Fruit fly (Drosophila melanogaster): ENCODE results near the gene CG45012.
A peak's percentile ranks its signal among the peaks of the same experiment; 100 is the strongest.

Gene CG45012

dm6 chr2L:11813665-11814087 is 20.7 kb upstream of the CG45012 start, which contains the start of gene CycY (continued):
- TF ChIP-seq B-H2 (GFP tag; optimal IDR thresholded peaks at IDR 0.05) (no peak), CG4404 (GFP tag; IDR thresholded peaks at IDR 0.05) (no peak), grau (tag; optimal IDR thresholded peaks at IDR 0.05) (peak; percentile 24), kay (GFP tag; optimal IDR thresholded peaks at IDR 0.05) (no peak), C15 (GFP tag; IDR thresholded peaks at IDR 0.05) (no peak), CG17385 (GFP tag; optimal IDR thresholded peaks at IDR 0.05) (no peak), CG11695 (GFP tag; IDR thresholded peaks at IDR 0.05) (no peak), CG10267 (tag; optimal IDR thresholded peaks at IDR 0.05) (peak; percentile 73), pros (GFP tag; optimal IDR thresholded peaks at IDR 0.05) (no peak), CG8944 (GFP tag; optimal IDR thresholded peaks at IDR 0.05) (no peak), CG13123 (GFP tag; optimal IDR thresholded peaks at IDR 0.05) (no peak), odd (GFP tag; optimal IDR thresholded peaks at IDR 0.05) (no peak), gro (GFP tag; optimal IDR thresholded peaks at IDR 0.05) (no peak), lmd (GFP tag; IDR thresholded peaks at IDR 0.05) (no peak), inv (GFP tag; IDR thresholded peaks at IDR 0.05; ENCODE audit: partially characterized antibody) (peak; percentile 56; the same call in 1 of the 2 replicates), Hr3 (GFP tag; optimal IDR thresholded peaks at IDR 0.05) (no peak), Med (GFP tag) (peak; percentile 80), Dfd (GFP tag; optimal IDR thresholded peaks at IDR 0.05) (no peak), al (GFP tag; IDR thresholded peaks at IDR 0.05) (no peak), rib (GFP tag; IDR thresholded peaks at IDR 0.05) (no peak), Doc2 (GFP tag; IDR thresholded peaks at IDR 0.05) (no peak), GATAe (GFP tag; conservative IDR thresholded peaks at IDR 0.05) (no peak), Oaz (GFP tag; IDR thresholded peaks at IDR 0.05) (no peak), Fer1 (GFP tag; optimal IDR thresholded peaks at IDR 0.05) (no peak), Drgx (GFP tag; IDR thresholded peaks at IDR 0.05) (no peak), twi (tag; optimal IDR thresholded peaks at IDR 0.05) (no peak), CG11696 (GFP tag; IDR thresholded peaks at IDR 0.05) (no peak), CG4707 (GFP tag; optimal IDR thresholded peaks at IDR 0.05) (no peak), HmgZ (tag; optimal IDR thresholded peaks at IDR 0.05) (peak; percentile 36), HLH4C (GFP tag; IDR thresholded peaks at IDR 0.05; ENCODE audit: partially characterized antibody) (0 out of 3 replicates have a peak, but pooled peaks have one; percentile 47), Nf-YC (tag; optimal IDR thresholded peaks at IDR 0.05) (no peak), CG17328 (GFP tag; IDR thresholded peaks at IDR 0.05) (no peak), ato (GFP tag; IDR thresholded peaks at IDR 0.05; ENCODE audit: partially characterized antibody) (0 out of 2 replicates have a peak, but pooled peaks have one; percentile 35), Hand (GFP tag; optimal IDR thresholded peaks at IDR 0.05) (no peak), Mes4 (GFP tag; optimal IDR thresholded peaks at IDR 0.05) (no peak), Antp (GFP tag; optimal IDR thresholded peaks at IDR 0.05) (no peak), CG1602 (GFP tag; optimal IDR thresholded peaks at IDR 0.05) (peak; percentile 4), Trl (optimal IDR thresholded peaks at IDR 0.05) (no peak), Trl (GFP tag; optimal IDR thresholded peaks at IDR 0.05) (no peak), CG10543 (GFP tag; optimal IDR thresholded peaks at IDR 0.05) (no peak), Atf3 (GFP tag; optimal IDR thresholded peaks at IDR 0.05) (no peak), stwl (tag; optimal IDR thresholded peaks at IDR 0.05) (peak; percentile 86), CG4730 (GFP tag; IDR thresholded peaks at IDR 0.05) (no peak), TFAM (GFP tag; optimal IDR thresholded peaks at IDR 0.05) (no peak), CG8089 (GFP tag; optimal IDR thresholded peaks at IDR 0.05) (no peak)

Measured in whole organism, embryonic.